Fruit fly (Drosophila melanogaster): Measurements from ENCODE around the gene Naprt.
A peak's percentile ranks its signal among the peaks of the same experiment; 100 is the strongest.

Naprt gene

DNA sequence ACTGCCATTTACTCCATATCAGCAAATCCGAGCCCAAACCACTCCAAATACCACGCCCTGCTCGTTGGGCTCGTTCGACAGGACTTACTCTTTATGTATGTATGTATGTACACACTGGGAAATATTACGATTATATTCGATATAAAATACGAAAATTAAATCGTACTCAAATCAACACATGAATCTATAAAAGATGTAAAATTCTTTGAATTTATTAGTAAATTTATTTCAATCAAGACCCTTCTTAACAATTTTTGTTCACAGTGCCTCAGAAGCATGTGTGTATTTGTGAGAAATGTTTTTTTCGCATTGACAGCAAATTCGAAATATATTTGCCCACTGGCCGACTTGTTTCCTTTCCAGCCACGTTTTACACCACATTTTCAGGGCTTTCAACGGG is 51.6 kb downstream of the Naprt start (continued):
- TF ChIP-seq prd (optimal IDR thresholded peaks at IDR 0.05): no peak
- TF ChIP-seq prd (GFP tag; IDR thresholded peaks at IDR 0.05): peak; percentile 5; the same call in 1 of the 3 replicates
- peak; percentile 22 for TF ChIP-seq Blimp-1 (GFP tag; optimal IDR thresholded peaks at IDR 0.05)
- peak; percentile 40; the same call in 1 of the 2 replicates for TF ChIP-seq Xrp1 (GFP tag; IDR thresholded peaks at IDR 0.05)
- TF ChIP-seq CG2120 (GFP tag; optimal IDR thresholded peaks at IDR 0.05): peak; percentile 56
- TF ChIP-seq CG10366 (GFP tag; IDR thresholded peaks at IDR 0.05): no peak
- TF ChIP-seq CG42726 (GFP tag; IDR thresholded peaks at IDR 0.05; ENCODE audit: partially characterized antibody): no peak
- TF ChIP-seq PHDP (tag; optimal IDR thresholded peaks at IDR 0.05): peak; percentile 14
- TF ChIP-seq grau (tag; optimal IDR thresholded peaks at IDR 0.05): peak; percentile 33
- peak; percentile 1 for TF ChIP-seq CG12659 (GFP tag; optimal IDR thresholded peaks at IDR 0.05)
- 0 out of 2 replicates have a peak, but pooled peaks have one; percentile 31 for TF ChIP-seq CG31441 (GFP tag; IDR thresholded peaks at IDR 0.05)
- 0 out of 3 replicates have a peak, but pooled peaks have one; percentile 15 for TF ChIP-seq Dbx (GFP tag; IDR thresholded peaks at IDR 0.05)
- peak; percentile 3 for TF ChIP-seq scrt (GFP tag; optimal IDR thresholded peaks at IDR 0.05)
- TF ChIP-seq row (GFP tag; IDR thresholded peaks at IDR 0.05): 0 out of 3 replicates have a peak, but pooled peaks have one; percentile 42
- peak; percentile 4 for TF ChIP-seq phol (tag; optimal IDR thresholded peaks at IDR 0.05)
- TF ChIP-seq CG13424 (tag; optimal IDR thresholded peaks at IDR 0.05): peak; percentile 35
- peak; percentile 67 for TF ChIP-seq CG18599 (GFP tag; optimal IDR thresholded peaks at IDR 0.05)
- TF ChIP-seq CG13894 (tag; optimal IDR thresholded peaks at IDR 0.05): peak; percentile 1
- TF ChIP-seq vvl (GFP tag; IDR thresholded peaks at IDR 0.05): 0 out of 2 replicates have a peak, but pooled peaks have one; percentile 17
- TF ChIP-seq CG15269 (tag; optimal IDR thresholded peaks at IDR 0.05): peak; percentile 49
- TF ChIP-seq tgo (GFP tag; IDR thresholded peaks at IDR 0.05): 0 out of 3 replicates have a peak, but pooled peaks have one; percentile 21
- peak; percentile 53 for TF ChIP-seq dmrt99B (tag; optimal IDR thresholded peaks at IDR 0.05)
- TF ChIP-seq Fer3 (tag; optimal IDR thresholded peaks at IDR 0.05): peak; percentile 7
- peak; percentile 33 for TF ChIP-seq Sox102F (GFP tag; optimal IDR thresholded peaks at IDR 0.05)
- TF ChIP-seq CG12391 (tag; optimal IDR thresholded peaks at IDR 0.05): peak; percentile 1
- TF ChIP-seq CG3281 (GFP tag; optimal IDR thresholded peaks at IDR 0.05): peak; percentile 32
- peak; percentile 55 for TF ChIP-seq CG2678 (tag; optimal IDR thresholded peaks at IDR 0.05)
- peak; percentile 34 for TF ChIP-seq gem (tag; optimal IDR thresholded peaks at IDR 0.05)
- peak; percentile 5 for TF ChIP-seq fd96Cb (tag; optimal IDR thresholded peaks at IDR 0.05)
- TF ChIP-seq Hr51 (GFP tag; optimal IDR thresholded peaks at IDR 0.05): peak in 1 of 2 experiments; percentile 33
